Worm (Caenorhabditis elegans) whole organism, L1 larva: ENCODE measurements around the gene Y32B12B.4.

Source experiments
- ceh-88 ChIP-seq: fragments of 200-800 bp; sonication (Bioruptor generic); IDR thresholded peaks from 2 replicates; pipeline ENCODE4 v1.3.6; 2022; ENCODE audit warnings: missing genetic modification characterization, missing compliant biosample characterization
- dpl-1 ChIP-seq, 3 experiments: fragments of 150-350 bp in 2 of 3; sonication (generic microtip) in 1 of 3; optimal IDR thresholded peaks; 2 replicates each; lab custom pipeline; 2014 to 2017; ENCODE audit warnings: missing biosample characterization in 3 of 3, missing genetic modification characterization in 3 of 3, missing genetic modification reagents in 3 of 3
- egl-27 ChIP-seq, 2 experiments: fragments of 150-350 bp in 1 of 2; sonication (generic microtip); optimal IDR thresholded peaks; 3 replicates each; lab custom pipeline; 2017 to 2018; ENCODE audit warnings: missing biosample characterization in 2 of 2, missing genetic modification characterization in 2 of 2, missing genetic modification reagents in 2 of 2
- elt-2 ChIP-seq: sonication (generic microtip); optimal IDR thresholded peaks from 2 replicates; lab custom pipeline; 2016; ENCODE audit warnings: missing genetic modification characterization, mild to moderate bottlenecking, inconsistent platforms, missing compliant biosample characterization, missing genetic modification reagents
- elt-3 ChIP-seq, 6 experiments: fragments of 150-350 bp in 1 of 6; sonication (generic microtip); optimal IDR thresholded peaks; 2 replicates each; lab custom pipeline; 2017 to 2018; ENCODE audit warnings: missing biosample characterization in 6 of 6, missing genetic modification characterization in 6 of 6, inconsistent platforms in 1 of 6
- nhr-12 ChIP-seq: sonication (generic microtip); optimal IDR thresholded peaks from 2 replicates; lab custom pipeline; 2017; ENCODE audit warnings: missing biosample characterization, missing genetic modification characterization
- nhr-28 ChIP-seq: fragments of 150-350 bp; optimal IDR thresholded peaks from 2 replicates; lab custom pipeline; 2014; ENCODE audit warnings: missing biosample characterization, missing genetic modification characterization
- nhr-90 ChIP-seq: sonication (generic microtip); optimal IDR thresholded peaks from 2 replicates; lab custom pipeline; 2016; ENCODE audit warnings: mild to moderate bottlenecking, missing genetic modification characterization, missing compliant biosample characterization; ENCODE audit not compliant: poor library complexity
- sox-4 ChIP-seq: sonication (generic microtip); optimal IDR thresholded peaks from 2 replicates; lab custom pipeline; 2016; ENCODE audit warnings: missing genetic modification characterization, missing compliant biosample characterization
- tlp-1 ChIP-seq: fragments of 150-350 bp; optimal IDR thresholded peaks from 2 replicates; lab custom pipeline; 2014; ENCODE audit warnings: missing biosample characterization, missing genetic modification characterization

DNA sequence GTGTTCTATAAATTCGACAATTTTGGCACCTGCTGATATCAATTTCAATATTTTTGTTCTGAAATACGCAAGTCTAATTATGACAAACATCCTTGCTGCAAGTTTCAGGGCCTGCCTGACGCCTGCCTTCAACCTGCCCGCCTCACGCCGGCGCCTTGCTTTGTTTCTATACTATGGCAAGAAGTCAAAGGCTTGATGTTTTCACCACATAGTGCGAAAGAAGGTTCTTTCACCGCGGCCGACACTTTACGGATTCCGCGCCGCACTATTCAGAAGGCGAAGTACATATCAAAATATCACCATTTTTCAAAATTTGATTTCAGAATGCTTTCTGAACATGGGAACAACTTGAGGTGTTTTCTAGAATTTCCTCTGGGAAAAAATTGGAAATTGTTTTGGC, 36.4 kb downstream of the Y32B12B.4 start:
- no peak for TF ChIP-seq elt-2 (tag; lab: Kevin White, UChicago)
- no peak for TF ChIP-seq nhr-12 (tag; lab: Kevin White, UChicago)
- no peak for TF ChIP-seq egl-27 (tag; optimal IDR thresholded peaks at IDR 0.05; lab: Kevin White, UChicago)
- no peak for TF ChIP-seq dpl-1 (GFP tag; optimal IDR thresholded peaks at IDR 0.05; lab: Kevin White, UChicago)
- TF ChIP-seq nhr-90 = no peak
- TF ChIP-seq elt-3 (tag; optimal IDR thresholded peaks at IDR 0.05; lab: Kevin White, UChicago) = no peak
- TF ChIP-seq tlp-1 = no peak
- TF ChIP-seq nhr-28 (tag; lab: Kevin White, UChicago) = no peak
- TF ChIP-seq ceh-88 (GFP tag; lab: Robert Waterston, UW) = no peak
- no peak for TF ChIP-seq sox-4 (tag; lab: Kevin White, UChicago)
